Worm (Caenorhabditis elegans) whole organism, early embryonic: Measurements from ENCODE around the gene F56B3.4.

Experiments used
- B0310.2 ChIP-seq: sonication (generic microtip); optimal IDR thresholded peaks from 2 replicates; lab custom pipeline; 2016; ENCODE audit warnings: mild to moderate bottlenecking, missing genetic modification characterization, missing compliant biosample characterization
- F13C5.2 ChIP-seq: sonication (generic microtip); optimal IDR thresholded peaks from 2 replicates; lab custom pipeline; 2017; ENCODE audit warnings: mild to moderate bottlenecking, missing genetic modification characterization, inconsistent platforms, missing compliant biosample characterization
- aly-1 ChIP-seq: sonication (generic microtip); optimal IDR thresholded peaks from 2 replicates; lab custom pipeline; 2016; ENCODE audit warnings: missing genetic modification characterization, missing compliant biosample characterization
- ama-1 ChIP-seq: fragments of 150-350 bp; optimal IDR thresholded peaks from 2 replicates; lab custom pipeline; 2014
- ceh-13 ChIP-seq: fragments of 200-800 bp; sonication (Bioruptor generic); optimal IDR thresholded peaks from 2 replicates; lab custom pipeline; 2018; ENCODE audit warnings: mild to moderate bottlenecking, missing genetic modification characterization, missing compliant biosample characterization
- ceh-36 ChIP-seq: sonication (generic microtip); optimal IDR thresholded peaks from 2 replicates; lab custom pipeline; 2016; ENCODE audit warnings: missing genetic modification characterization, inconsistent platforms, missing compliant biosample characterization
- ets-7 ChIP-seq: sonication (generic microtip); optimal IDR thresholded peaks from 2 replicates; lab custom pipeline; 2016; ENCODE audit warnings: missing genotype, missing genetic modification characterization, missing compliant biosample characterization
- flt-1 ChIP-seq: fragments of 200-800 bp; sonication (Bioruptor generic); IDR thresholded peaks from 2 replicates; pipeline ENCODE4 v1.3.6; 2022; ENCODE audit warnings: missing genetic modification characterization, missing compliant biosample characterization
- hmbx-1 ChIP-seq: sonication (generic microtip); optimal IDR thresholded peaks from 2 replicates; lab custom pipeline; 2016; ENCODE audit warnings: mild to moderate bottlenecking, missing genetic modification characterization, missing compliant biosample characterization
- hmg-4 ChIP-seq: fragments of 200-800 bp; sonication (Bioruptor generic); optimal IDR thresholded peaks from 2 replicates; lab custom pipeline; 2018; ENCODE audit warnings: mild to moderate bottlenecking, missing genetic modification characterization, missing compliant biosample characterization
- hnd-1 ChIP-seq: sonication (generic microtip); optimal IDR thresholded peaks from 2 replicates; lab custom pipeline; 2016; ENCODE audit warnings: missing genetic modification characterization, missing compliant biosample characterization
- pes-1 ChIP-seq: fragments of 200-800 bp; sonication (Bioruptor generic); IDR thresholded peaks from 2 replicates; pipeline ENCODE4 v1.3.6; 2022; ENCODE audit warnings: missing genetic modification reagents, missing genetic modification characterization, missing compliant biosample characterization
- scrt-1 ChIP-seq: fragments of 200-800 bp; sonication (Bioruptor generic); IDR thresholded peaks from 2 replicates; pipeline ENCODE4 v1.3.6; 2022; ENCODE audit warnings: missing genetic modification characterization, missing compliant biosample characterization
- sea-1 ChIP-seq: fragments of 200-800 bp; sonication (Bioruptor generic); conservative IDR thresholded peaks from 2 replicates; pipeline ENCODE4 v1.3.6; 2022; ENCODE audit warnings: missing genetic modification characterization, missing compliant biosample characterization
- tbx-11 ChIP-seq: fragments of 200-800 bp; sonication (Bioruptor generic); IDR thresholded peaks from 2 replicates; pipeline ENCODE4 v1.3.6; 2022; ENCODE audit warnings: missing genetic modification characterization, missing compliant biosample characterization
- tbx-37 ChIP-seq: fragments of 200-800 bp; sonication (Bioruptor generic); conservative IDR thresholded peaks from 2 replicates; pipeline ENCODE4 v1.3.6; 2022; ENCODE audit warnings: missing genetic modification reagents, missing genetic modification characterization, missing compliant biosample characterization
- tra-4 ChIP-seq: sonication (generic microtip); optimal IDR thresholded peaks from 2 replicates; lab custom pipeline; 2017; ENCODE audit warnings: missing genetic modification characterization, missing compliant biosample characterization

The F56B3.4 gene

ce11 chrIV:756421-756820, 37.7 kb downstream of the F56B3.4 start, which contains the start of gene srt-23:
Gene srt-23 (plus strand): TSS chrIV:756721.
- TF ChIP-seq F13C5.2: no peak
- no peak for TF ChIP-seq B0310.2
- no peak for TF ChIP-seq tbx-37 (GFP tag; lab: Robert Waterston, UW)
- no peak for TF ChIP-seq pes-1 (GFP tag; lab: Robert Waterston, UW)
- no peak for TF ChIP-seq hnd-1 (tag; lab: Kevin White, UChicago)
- no peak for TF ChIP-seq tbx-11 (GFP tag; lab: Robert Waterston, UW)
- no peak for TF ChIP-seq hmg-4 (GFP tag; lab: Kevin White, UChicago)
- no peak for TF ChIP-seq aly-1
- TF ChIP-seq flt-1 (GFP tag; lab: Robert Waterston, UW): no peak
- no peak for TF ChIP-seq ceh-13 (GFP tag; lab: Kevin White, UChicago)
- no peak for TF ChIP-seq ceh-36 (tag; lab: Kevin White, UChicago)
- TF ChIP-seq ets-7: no peak
- no peak for TF ChIP-seq tra-4 (tag; lab: Kevin White, UChicago)
- TF ChIP-seq scrt-1: no peak
- no peak for TF ChIP-seq ama-1 (lab: Kevin White, UChicago)
- TF ChIP-seq sea-1 (GFP tag; lab: Robert Waterston, UW): no peak

ce11 chrIV:754357-754972, 39.6 kb downstream of the F56B3.4 start:
- TF ChIP-seq pes-1 (GFP tag; lab: Robert Waterston, UW): no peak
- TF ChIP-seq tbx-37 (GFP tag; lab: Robert Waterston, UW): no peak
- no peak for TF ChIP-seq sea-1 (GFP tag; lab: Robert Waterston, UW)
- TF ChIP-seq tbx-11 (GFP tag; lab: Robert Waterston, UW): no peak
- TF ChIP-seq hmbx-1: no peak
- TF ChIP-seq hnd-1 (tag; lab: Kevin White, UChicago): no peak

ce11 chrIV:749557-749956, 44.5 kb downstream of the F56B3.4 start:
- TF ChIP-seq ama-1 (lab: Kevin White, UChicago): no peak
- no peak for TF ChIP-seq ceh-13 (GFP tag; lab: Kevin White, UChicago)
- TF ChIP-seq ceh-36 (tag; lab: Kevin White, UChicago): no peak
- TF ChIP-seq sea-1 (GFP tag; lab: Robert Waterston, UW): no peak
- no peak for TF ChIP-seq pes-1 (GFP tag; lab: Robert Waterston, UW)
- TF ChIP-seq hmg-4 (GFP tag; lab: Kevin White, UChicago): no peak
- TF ChIP-seq aly-1: no peak
- no peak for TF ChIP-seq hmbx-1
- no peak for TF ChIP-seq tra-4 (tag; lab: Kevin White, UChicago)
- no peak for TF ChIP-seq flt-1 (GFP tag; lab: Robert Waterston, UW)
- TF ChIP-seq tbx-11 (GFP tag; lab: Robert Waterston, UW): no peak
- no peak for TF ChIP-seq hnd-1 (tag; lab: Kevin White, UChicago)
- TF ChIP-seq F13C5.2: no peak
- TF ChIP-seq tbx-37 (GFP tag; lab: Robert Waterston, UW): no peak
- TF ChIP-seq ets-7: no peak
- TF ChIP-seq B0310.2: no peak
- TF ChIP-seq scrt-1: no peak

ce11 chrIV:746333-746732, 47.7 kb downstream of the F56B3.4 start:
- TF ChIP-seq B0310.2 (no peak), ets-7 (no peak), hmg-4 (GFP tag; lab: Kevin White, UChicago) (no peak), ceh-13 (GFP tag; lab: Kevin White, UChicago) (no peak), ama-1 (lab: Kevin White, UChicago) (no peak), F13C5.2 (no peak), tra-4 (tag; lab: Kevin White, UChicago) (no peak), ceh-36 (tag; lab: Kevin White, UChicago) (no peak), flt-1 (GFP tag; lab: Robert Waterston, UW) (no peak), tbx-37 (GFP tag; lab: Robert Waterston, UW) (no peak), pes-1 (GFP tag; lab: Robert Waterston, UW) (no peak), aly-1 (no peak), scrt-1 (no peak), hnd-1 (tag; lab: Kevin White, UChicago) (no peak), hmbx-1 (no peak), sea-1 (GFP tag; lab: Robert Waterston, UW) (no peak)

ce11 chrIV:741831-742230, 52.2 kb downstream of the F56B3.4 start:
- TF ChIP-seq tbx-37 (GFP tag; lab: Robert Waterston, UW) (no peak), ets-7 (no peak), tbx-11 (GFP tag; lab: Robert Waterston, UW) (no peak), B0310.2 (no peak), hnd-1 (tag; lab: Kevin White, UChicago) (no peak), pes-1 (GFP tag; lab: Robert Waterston, UW) (no peak), sea-1 (GFP tag; lab: Robert Waterston, UW) (no peak), F13C5.2 (no peak), aly-1 (no peak), ama-1 (lab: Kevin White, UChicago) (no peak), hmg-4 (GFP tag; lab: Kevin White, UChicago) (no peak)

ce11 chrIV:740674-741073, 53.4 kb downstream of the F56B3.4 start:
- TF ChIP-seq flt-1 (GFP tag; lab: Robert Waterston, UW) (no peak), ama-1 (lab: Kevin White, UChicago) (no peak), hmbx-1 (no peak)

ce11 chrIV:736447-736846, 57.6 kb downstream of the F56B3.4 start, which contains the start of gene kvs-5:
Gene kvs-5 (plus strand): TSS chrIV:736747.
- TF ChIP-seq ceh-36 (tag; lab: Kevin White, UChicago) (no peak), F13C5.2 (no peak), tra-4 (tag; lab: Kevin White, UChicago) (no peak), flt-1 (GFP tag; lab: Robert Waterston, UW) (no peak), tbx-11 (GFP tag; lab: Robert Waterston, UW) (no peak), hmg-4 (GFP tag; lab: Kevin White, UChicago) (no peak), ets-7 (no peak), sea-1 (GFP tag; lab: Robert Waterston, UW) (no peak), hnd-1 (tag; lab: Kevin White, UChicago) (no peak), ceh-13 (GFP tag; lab: Kevin White, UChicago) (no peak), ama-1 (lab: Kevin White, UChicago) (no peak), scrt-1 (no peak), aly-1 (no peak), pes-1 (GFP tag; lab: Robert Waterston, UW) (no peak), hmbx-1 (no peak), B0310.2 (no peak), tbx-37 (GFP tag; lab: Robert Waterston, UW) (no peak)
